Worm (Caenorhabditis elegans) whole organism, midembryonic: ENCODE results near the gene T28F3.11.

Experiments
- med-1 ChIP-seq: sonication (generic microtip); optimal IDR thresholded peaks from 2 replicates; lab custom pipeline; 2017; ENCODE audit warnings: missing genetic modification characterization, mild to moderate bottlenecking, missing compliant biosample characterization, antibody characterized with exemption, missing genetic modification reagents; ENCODE audit not compliant: insufficient read depth
- ztf-29 ChIP-seq: fragments of 200-800 bp; sonication (Bioruptor generic); IDR thresholded peaks from 2 replicates; pipeline ENCODE4 v1.3.6; 2022; ENCODE audit warnings: missing genetic modification reagents, missing genetic modification characterization, missing compliant biosample characterization

ce11 chrIV:17294489-17294888 lies 3.0 kb upstream of the T28F3.11 start, which contains the start of gene T28F3.5:
- no peak for TF ChIP-seq med-1 (GFP tag; lab: Kevin White, UChicago)
- no peak for TF ChIP-seq ztf-29 (GFP tag; lab: Robert Waterston, UW)
